Fruit fly (Drosophila melanogaster): ENCODE results near the gene CG44837.

- TF ChIP-seq CG32264 (GFP tag; optimal IDR thresholded peaks at IDR 0.05): no peak
- no peak for TF ChIP-seq Hnf4 (GFP tag; optimal IDR thresholded peaks at IDR 0.05)
- TF ChIP-seq OdsH (GFP tag; optimal IDR thresholded peaks at IDR 0.05): no peak
- no peak for TF ChIP-seq CG9705 (GFP tag; optimal IDR thresholded peaks at IDR 0.05)
- no peak for TF ChIP-seq brk (GFP tag; optimal IDR thresholded peaks at IDR 0.05)
- TF ChIP-seq pan (optimal IDR thresholded peaks at IDR 0.05): no peak
- no peak for TF ChIP-seq h (GFP tag; optimal IDR thresholded peaks at IDR 0.05)
- no peak for TF ChIP-seq woc (GFP tag; optimal IDR thresholded peaks at IDR 0.05)
- no peak for TF ChIP-seq psq (GFP tag; optimal IDR thresholded peaks at IDR 0.05)
- TF ChIP-seq jim (GFP tag; optimal IDR thresholded peaks at IDR 0.05): no peak
- no peak for TF ChIP-seq usp (GFP tag; optimal IDR thresholded peaks at IDR 0.05)
- no peak for TF ChIP-seq lola (GFP tag; optimal IDR thresholded peaks at IDR 0.05)
- TF ChIP-seq sage (GFP tag; optimal IDR thresholded peaks at IDR 0.05): no peak
- no peak for TF ChIP-seq Hr78 (GFP tag; optimal IDR thresholded peaks at IDR 0.05)
These were observed 11.4 kb downstream of the CG44837 start, which contains the start of gene byn for dm6 chr3L:11927287-11927743.
